Worm (Caenorhabditis elegans): Measurements from ENCODE around the gene R07H5.11.

ce11 chrIV:11162451-11162850, 40.1 kb upstream of the R07H5.11 start, which contains the start of gene fbxb-9:
- TF ChIP-seq ztf-23 (GFP tag; IDR thresholded peaks at IDR 0.05) (no peak), flt-1 (GFP tag; IDR thresholded peaks at IDR 0.05) (no peak), cog-1 (tag; optimal IDR thresholded peaks at IDR 0.05) (no peak), ztf-29 (GFP tag; IDR thresholded peaks at IDR 0.05) (no peak)
